Fruit fly (Drosophila melanogaster) whole organism, adult: ENCODE results near the gene Obp99d.

Source experiments
- CG14711 ChIP-seq: fragments of 200-800 bp; sonication (Bioruptor generic); optimal IDR thresholded peaks from 2 replicates; lab custom pipeline; 2018; ENCODE audit warnings: missing biosample characterization, mild to moderate bottlenecking, missing genetic modification characterization, moderate library complexity
- CG33017 ChIP-seq: fragments of 200-800 bp; sonication (Bioruptor generic); optimal IDR thresholded peaks from 2 replicates; lab custom pipeline; 2018; ENCODE audit warnings: missing biosample characterization, mild to moderate bottlenecking, missing genetic modification characterization, moderate library complexity
- CG7101 ChIP-seq: fragments of 200-800 bp; sonication (Bioruptor generic); optimal IDR thresholded peaks from 2 replicates; lab custom pipeline; 2018; ENCODE audit warnings: missing biosample characterization, mild to moderate bottlenecking, missing genetic modification characterization, moderate library complexity
- Clk ChIP-seq: fragments of 200-800 bp; sonication (Bioruptor generic); optimal IDR thresholded peaks from 2 replicates; lab custom pipeline; 2017; ENCODE audit warnings: missing biosample characterization, missing genetic modification characterization
- Crg-1 ChIP-seq: fragments of 200-800 bp; sonication (Bioruptor generic); optimal IDR thresholded peaks from 2 replicates; lab custom pipeline; 2016; ENCODE audit warnings: missing biosample characterization, missing genetic modification characterization
- Hr96 ChIP-seq: fragments of 200-800 bp; sonication (Bioruptor generic); optimal IDR thresholded peaks from 2 replicates; lab custom pipeline; 2016; ENCODE audit warnings: missing biosample characterization, missing genetic modification characterization
- Mnt ChIP-seq: fragments of 200-800 bp; sonication (Bioruptor generic); optimal IDR thresholded peaks from 2 replicates; lab custom pipeline; 2016; ENCODE audit warnings: missing biosample characterization, mild to moderate bottlenecking, missing genetic modification characterization
- bab1 ChIP-seq: fragments of 200-800 bp; sonication (Bioruptor generic); optimal IDR thresholded peaks from 3 replicates; lab custom pipeline; 2019; ENCODE audit warnings: missing biosample characterization, mild to moderate bottlenecking, missing genetic modification characterization, moderate library complexity
- cic ChIP-seq: fragments of 200-800 bp; sonication (Bioruptor generic); optimal IDR thresholded peaks from 2 replicates; lab custom pipeline; 2017; ENCODE audit warnings: missing biosample characterization, mild to moderate bottlenecking, missing genetic modification characterization, moderate library complexity
- pad ChIP-seq: fragments of 200-800 bp; sonication (Bioruptor generic); optimal IDR thresholded peaks from 3 replicates; lab custom pipeline; 2017; ENCODE audit warnings: missing biosample characterization, missing genetic modification characterization, mild to moderate bottlenecking, moderate library complexity, missing genetic modification reagents
- toe ChIP-seq: fragments of 200-800 bp; sonication (Bioruptor generic); optimal IDR thresholded peaks from 2 replicates; lab custom pipeline; 2016; ENCODE audit warnings: missing biosample characterization, missing genetic modification characterization

dm6 chr3R:29690960-29691527 is 23.3 kb upstream of the Obp99d start:
- TF ChIP-seq cic: no peak
- no peak for TF ChIP-seq CG33017
- no peak for TF ChIP-seq CG14711 (tag; lab: Kevin White, UChicago)
- no peak for TF ChIP-seq Hr96
- TF ChIP-seq bab1 (GFP tag; lab: Kevin White, UChicago): no peak
- TF ChIP-seq toe (GFP tag; lab: Kevin White, UChicago): no peak
- no peak for TF ChIP-seq CG7101 (tag; lab: Kevin White, UChicago)
- TF ChIP-seq Mnt: no peak
- no peak for TF ChIP-seq pad (GFP tag; lab: Kevin White, UChicago)
- TF ChIP-seq Crg-1 (GFP tag; lab: Kevin White, UChicago): no peak
- no peak for TF ChIP-seq Clk
